Worm (Caenorhabditis elegans) whole organism, L4/young adult: ENCODE data around the gene clec-36.

ENCODE experiments used
- W03F9.2 ChIP-seq: fragments of 150-350 bp; optimal IDR thresholded peaks from 2 replicates; lab custom pipeline; 2014; ENCODE audit warnings: missing biosample characterization, missing genetic modification characterization
- him-1 ChIP-seq: sonication (generic microtip); optimal IDR thresholded peaks from 2 replicates; lab custom pipeline; 2016; ENCODE audit warnings: missing genotype, missing genetic modification reagents, missing genetic modification characterization, missing compliant biosample characterization

DNA sequence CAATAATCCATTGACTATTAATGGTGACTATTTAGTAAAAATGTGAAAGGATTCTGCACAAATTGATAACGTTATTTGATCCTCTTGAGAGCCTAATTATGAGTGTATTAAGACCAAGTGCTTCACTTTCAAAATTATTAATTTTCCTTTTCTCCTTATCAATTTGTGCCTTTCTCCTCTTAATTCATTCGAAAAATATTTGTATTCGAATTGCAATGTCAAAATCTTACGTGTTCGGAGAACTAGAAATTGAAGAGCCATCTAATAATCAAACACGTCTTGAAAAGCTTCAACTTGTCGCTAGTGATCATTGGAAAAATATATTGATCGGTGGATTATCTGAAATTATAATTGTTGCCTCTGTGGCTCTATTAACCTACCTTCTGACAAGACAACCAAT is at the start of gene clec-36, which contains the start of gene clec-26:
- TF ChIP-seq him-1 (tag; lab: Kevin White, UChicago), result no peak
- TF ChIP-seq W03F9.2 (tag; lab: Kevin White, UChicago), result no peak
